Worm (Caenorhabditis elegans) whole organism, L4 larva: ENCODE results near the gene R12B2.3.

Experiments used
- D1046.2 ChIP-seq: fragments of 200-800 bp; sonication (Bioruptor generic); IDR thresholded peaks from 2 replicates; pipeline ENCODE4 v1.3.6; 2022; ENCODE audit warnings: missing genetic modification characterization, missing compliant biosample characterization
- F26F4.8 ChIP-seq: fragments of 200-800 bp; sonication (Bioruptor generic); conservative IDR thresholded peaks from 2 replicates; pipeline ENCODE4 v1.3.6; 2022; ENCODE audit warnings: missing genetic modification characterization, missing compliant biosample characterization
- F37D6.2 ChIP-seq: sonication (generic microtip); optimal IDR thresholded peaks from 2 replicates; lab custom pipeline; 2016; ENCODE audit warnings: mild to moderate bottlenecking, missing genetic modification characterization, missing compliant biosample characterization
- T20F7.1 ChIP-seq: fragments of 200-800 bp; sonication (Bioruptor generic); optimal IDR thresholded peaks from 2 replicates; lab custom pipeline; 2018; ENCODE audit warnings: mild to moderate bottlenecking, missing genetic modification characterization, missing compliant biosample characterization
- ZK546.5 ChIP-seq, 2 experiments: sonication (generic microtip); optimal IDR thresholded peaks; 2 replicates each; lab custom pipeline; 2017; ENCODE audit warnings: missing biosample characterization in 2 of 2, missing genetic modification characterization in 2 of 2
- aha-1 ChIP-seq: fragments of 150-350 bp; peaks from one replicate; lab custom pipeline; 2014; ENCODE audit warnings: missing biosample characterization, missing genetic modification characterization
- ceh-62 ChIP-seq: sonication (generic microtip); optimal IDR thresholded peaks from 2 replicates; lab custom pipeline; 2017; ENCODE audit warnings: missing biosample characterization, missing genetic modification characterization
- ceh-82 ChIP-seq: sonication (generic microtip); optimal IDR thresholded peaks from 2 replicates; lab custom pipeline; 2017; ENCODE audit warnings: missing biosample characterization, missing genetic modification characterization
- ces-1 ChIP-seq: fragments of 150-350 bp; sonication (generic microtip); optimal IDR thresholded peaks from 4 replicates; lab custom pipeline; 2014; ENCODE audit warnings: missing biosample characterization, missing genetic modification reagents, missing genetic modification characterization
- ctbp-1 ChIP-seq: fragments of 200-800 bp; sonication (Bioruptor generic); IDR thresholded peaks from 2 replicates; pipeline ENCODE4 v1.3.6; 2022; ENCODE audit warnings: missing genetic modification reagents, missing genetic modification characterization, missing compliant biosample characterization
- fos-1 ChIP-seq: fragments of 150-350 bp; optimal IDR thresholded peaks from 2 replicates; lab custom pipeline; 2014; ENCODE audit warnings: missing biosample characterization, missing genetic modification characterization
- gei-8 ChIP-seq: fragments of 200-800 bp; sonication (Bioruptor generic); optimal IDR thresholded peaks from 2 replicates; lab custom pipeline; 2018; ENCODE audit warnings: mild to moderate bottlenecking, missing genetic modification characterization, missing compliant biosample characterization
- lin-13 ChIP-seq: fragments of 150-350 bp; optimal IDR thresholded peaks from 2 replicates; lab custom pipeline; 2014; ENCODE audit warnings: missing biosample characterization, missing genetic modification reagents, missing genetic modification characterization
- lin-15B ChIP-seq: fragments of 150-350 bp; sonication (generic microtip); optimal IDR thresholded peaks from 3 replicates; lab custom pipeline; 2014; ENCODE audit warnings: missing biosample characterization, missing genetic modification characterization
- lin-38 ChIP-seq: fragments of 200-800 bp; sonication (Bioruptor generic); IDR thresholded peaks from 2 replicates; pipeline ENCODE4 v1.3.6; 2022; ENCODE audit warnings: missing genetic modification reagents, missing genetic modification characterization, missing compliant biosample characterization
- lin-39 ChIP-seq: fragments of 150-350 bp; optimal IDR thresholded peaks from 2 replicates; lab custom pipeline; 2014; ENCODE audit warnings: missing biosample characterization, missing genetic modification reagents, missing genetic modification characterization
- lsy-2 ChIP-seq, 2 experiments: fragments of 150-350 bp in 1 of 2; sonication (generic microtip) in 1 of 2; optimal IDR thresholded peaks; 2 replicates each; lab custom pipeline; 2014 to 2017; ENCODE audit warnings: missing biosample characterization in 2 of 2, missing genetic modification characterization in 2 of 2
- madf-5 ChIP-seq, 2 experiments: fragments of 200-800 bp; sonication (Bioruptor generic); IDR thresholded peaks; 2 replicates each; pipeline ENCODE4 v1.3.6; 2022; ENCODE audit warnings: missing compliant biosample characterization in 2 of 2, missing genetic modification characterization in 2 of 2
- mep-1 ChIP-seq: fragments of 150-350 bp; sonication (generic microtip); optimal IDR thresholded peaks from 3 replicates; lab custom pipeline; 2014; ENCODE audit warnings: missing biosample characterization, missing genetic modification characterization
- mes-2 ChIP-seq: sonication (generic microtip); optimal IDR thresholded peaks from 2 replicates; lab custom pipeline; 2016; ENCODE audit warnings: missing genotype, mild to moderate bottlenecking, missing genetic modification characterization, missing compliant biosample characterization; ENCODE audit not compliant: poor library complexity, severe bottlenecking
- mxl-2 ChIP-seq: fragments of 200-800 bp; sonication (Bioruptor generic); conservative IDR thresholded peaks from 2 replicates; pipeline ENCODE4 v1.3.6; 2022; ENCODE audit warnings: missing genetic modification reagents, missing genetic modification characterization, missing compliant biosample characterization
- nhr-10 ChIP-seq: fragments of 150-350 bp; optimal IDR thresholded peaks from 2 replicates; lab custom pipeline; 2014; ENCODE audit warnings: missing biosample characterization, missing genetic modification characterization
- nhr-111 ChIP-seq: fragments of 200-800 bp; sonication (Bioruptor generic); optimal IDR thresholded peaks from 2 replicates; lab custom pipeline; 2018; ENCODE audit warnings: mild to moderate bottlenecking, missing genetic modification characterization, missing compliant biosample characterization
- nhr-76 ChIP-seq: fragments of 150-350 bp; optimal IDR thresholded peaks from 2 replicates; lab custom pipeline; 2014; ENCODE audit warnings: missing biosample characterization, missing genetic modification characterization
- nhr-77 ChIP-seq: fragments of 150-350 bp; optimal IDR thresholded peaks from 2 replicates; lab custom pipeline; 2014; ENCODE audit warnings: missing biosample characterization, missing genetic modification characterization
- pha-4 ChIP-seq, 2 experiments: fragments of 150-350 bp in 1 of 2; fragments of 200-800 bp in 1 of 2; sonication (Bioruptor generic) in 1 of 2; IDR thresholded peaks in 1 of 2; optimal IDR thresholded peaks in 1 of 2; 2 replicates each; pipeline versions ENCODE4 v1.3.6 to Lab custom; 2014 to 2022; ENCODE audit warnings: missing genetic modification characterization in 2 of 2, missing genetic modification reagents in 2 of 2, missing biosample characterization in 1 of 2, missing compliant biosample characterization in 1 of 2
- rbr-2 ChIP-seq: sonication (generic microtip); optimal IDR thresholded peaks from 2 replicates; lab custom pipeline; 2016; ENCODE audit warnings: missing genotype, missing genetic modification characterization, missing compliant biosample characterization
- skn-1 ChIP-seq: fragments of 150-350 bp; optimal IDR thresholded peaks from 2 replicates; lab custom pipeline; 2014; ENCODE audit warnings: missing biosample characterization, missing genetic modification characterization
- snpc-1.2 ChIP-seq: fragments of 200-800 bp; sonication (Bioruptor generic); IDR thresholded peaks from 2 replicates; pipeline ENCODE4 v1.3.6; 2022; ENCODE audit warnings: missing genetic modification reagents, missing genetic modification characterization, missing compliant biosample characterization
- snpc-4 ChIP-seq: fragments of 150-350 bp; optimal IDR thresholded peaks from 2 replicates; lab custom pipeline; 2014; ENCODE audit warnings: missing biosample characterization, missing genetic modification characterization
- unc-62 ChIP-seq, 3 experiments: fragments of 150-350 bp in 1 of 3; sonication (generic microtip); optimal IDR thresholded peaks in 2 of 3; peaks in 1 of 3; 1 replicate in 1 of 3; 2 replicates in 2 of 3; lab custom pipeline; 2014 to 2017; ENCODE audit warnings: missing biosample characterization in 3 of 3, missing genetic modification characterization in 3 of 3, missing genetic modification reagents in 3 of 3, missing genotype in 1 of 3
- vab-7 ChIP-seq: fragments of 200-800 bp; sonication (Bioruptor generic); IDR thresholded peaks from 2 replicates; pipeline ENCODE4 v1.3.6; 2022; ENCODE audit warnings: missing genetic modification reagents, missing genetic modification characterization, missing compliant biosample characterization
- zfp-2 ChIP-seq: sonication (generic microtip); optimal IDR thresholded peaks from 2 replicates; lab custom pipeline; 2016; ENCODE audit warnings: mild to moderate bottlenecking, missing genetic modification characterization, missing compliant biosample characterization

R12B2.3 gene

ce11 chrIII:5815932-5816331, 10.6 kb downstream of the R12B2.3 start, which contains the start of gene sma-4:
Gene sma-4 (plus strand): TSS chrIII:5816232.
- TF ChIP-seq nhr-111 (GFP tag; lab: Kevin White, UChicago) (no peak), lin-39 (tag; lab: Kevin White, UChicago) (no peak), vab-7 (GFP tag; lab: Robert Waterston, UW) (no peak), ZK546.5 (tag; optimal IDR thresholded peaks at IDR 0.05; lab: Kevin White, UChicago) (no peak), ceh-82 (tag; lab: Kevin White, UChicago) (no peak)

- TF ChIP-seq lin-15B (tag; lab: Kevin White, UChicago) (no peak), F26F4.8 (GFP tag; lab: Robert Waterston, UW) (no peak), lin-38 (GFP tag; lab: Robert Waterston, UW) (no peak), mxl-2 (GFP tag; lab: Robert Waterston, UW) (no peak), mep-1 (no peak), nhr-10 (tag; lab: Kevin White, UChicago) (no peak), fos-1 (tag; lab: Kevin White, UChicago) (no peak), ceh-62 (no peak), skn-1 (no peak), nhr-77 (no peak), aha-1 (tag; lab: Kevin White, UChicago) (no peak), madf-5 (GFP tag; IDR thresholded peaks at IDR 0.05; lab: Robert Waterston, UW) (no peak), nhr-76 (tag; lab: Kevin White, UChicago) (no peak), gei-8 (GFP tag; lab: Kevin White, UChicago) (no peak)
Measured at ce11 chrIII:5822816-5823215, 17.4 kb downstream of the R12B2.3 start.

- TF ChIP-seq skn-1 = no peak
- no peak for TF ChIP-seq madf-5 (GFP tag; IDR thresholded peaks at IDR 0.05; lab: Robert Waterston, UW)
- no peak for TF ChIP-seq T20F7.1 (GFP tag; lab: Kevin White, UChicago)
- no peak for TF ChIP-seq snpc-4
- no peak for TF ChIP-seq vab-7 (GFP tag; lab: Robert Waterston, UW)
- TF ChIP-seq D1046.2 = no peak
- TF ChIP-seq snpc-1.2 (GFP tag; lab: Robert Waterston, UW) = no peak
- no peak for TF ChIP-seq lsy-2 (tag; optimal IDR thresholded peaks at IDR 0.05; lab: Kevin White, UChicago)
- no peak for TF ChIP-seq zfp-2 (tag; lab: Kevin White, UChicago)
- TF ChIP-seq F37D6.2 (tag; lab: Kevin White, UChicago) = no peak
- no peak for TF ChIP-seq unc-62 (GFP tag; optimal IDR thresholded peaks at IDR 0.05 in 1 of 2; lab: Kevin White, UChicago)
- no peak for TF ChIP-seq unc-62 (tag; optimal IDR thresholded peaks at IDR 0.05; lab: Kevin White, UChicago)
- no peak for TF ChIP-seq rbr-2
- TF ChIP-seq, all 104 proteins: peak for 0
Measured at ce11 chrIII:5823617-5824016, 18.2 kb downstream of the R12B2.3 start, which contains the start of gene R12B2.8. Gene R12B2.8 (plus strand): TSS chrIII:5823917.

- TF ChIP-seq unc-62 (GFP tag; optimal IDR thresholded peaks at IDR 0.05 in 1 of 2; lab: Kevin White, UChicago) = peak in 1 of 2 experiments; percentile 70
- TF ChIP-seq unc-62 (tag; optimal IDR thresholded peaks at IDR 0.05; lab: Kevin White, UChicago) = no peak
- TF ChIP-seq lin-39 (tag; lab: Kevin White, UChicago) = no peak
Measured at ce11 chrIII:5824450-5824972, 19.1 kb downstream of the R12B2.3 start.

- TF ChIP-seq ctbp-1 (GFP tag; lab: Robert Waterston, UW) (peak; percentile 72), lin-13 (GFP tag; lab: Kevin White, UChicago) (no peak), mep-1 (no peak), lsy-2 (tag; optimal IDR thresholded peaks at IDR 0.05; lab: Kevin White, UChicago) (peak in 1 of 2 experiments; percentile 24), mes-2 (tag; lab: Kevin White, UChicago) (peak; percentile 30), unc-62 (GFP tag; optimal IDR thresholded peaks at IDR 0.05 in 1 of 2; lab: Kevin White, UChicago) (peak in 1 of 2 experiments; percentile 94), unc-62 (tag; optimal IDR thresholded peaks at IDR 0.05; lab: Kevin White, UChicago) (no peak), pha-4 (GFP tag; IDR thresholded peaks at IDR 0.05; lab: Robert Waterston, UW) (no peak), pha-4 (tag; optimal IDR thresholded peaks at IDR 0.05; lab: Kevin White, UChicago) (no peak), ces-1 (peak; percentile 64)
- TF ChIP-seq, all 104 proteins: peak for 5
Measured at ce11 chrIII:5826895-5827437, 21.6 kb downstream of the R12B2.3 start.
